Fruit fly (Drosophila melanogaster) whole organism, pupa: ENCODE results near the gene CG16986.

Source experiments
- CG10348 ChIP-seq: fragments of 200-800 bp; sonication (Bioruptor generic); IDR thresholded peaks from 2 replicates; pipeline ENCODE4 v1.3.6; 2022; ENCODE audit warnings: missing biosample characterization, missing genetic modification characterization
- CG13204 ChIP-seq: fragments of 200-800 bp; sonication (Bioruptor generic); optimal IDR thresholded peaks from 2 replicates; lab custom pipeline; 2018; ENCODE audit warnings: missing biosample characterization, mild to moderate bottlenecking, missing genetic modification characterization, moderate library complexity
- CG15710 ChIP-seq: fragments of 200-800 bp; sonication (Bioruptor generic); optimal IDR thresholded peaks from 2 replicates; lab custom pipeline; 2018; ENCODE audit warnings: missing biosample characterization, mild to moderate bottlenecking, missing genetic modification characterization, moderate library complexity
- D1 ChIP-seq: fragments of 200-800 bp; sonication (Bioruptor generic); optimal IDR thresholded peaks from 2 replicates; lab custom pipeline; 2018; ENCODE audit warnings: missing biosample characterization, mild to moderate bottlenecking, missing genetic modification characterization, moderate library complexity
- EcR ChIP-seq: fragments of 200-800 bp; sonication (Bioruptor generic); optimal IDR thresholded peaks from 3 replicates; lab custom pipeline; 2019; ENCODE audit warnings: missing biosample characterization, missing genetic modification characterization, mild to moderate bottlenecking, moderate library complexity, missing genetic modification reagents
- Pif1B ChIP-seq: fragments of 200-800 bp; sonication (Bioruptor generic); optimal IDR thresholded peaks from 3 replicates; lab custom pipeline; 2016; ENCODE audit warnings: missing biosample characterization, missing genetic modification characterization
- fd96Ca ChIP-seq: fragments of 200-800 bp; sonication (Bioruptor generic); IDR thresholded peaks from 3 replicates; pipeline ENCODE4 v1.3.6; 2022; ENCODE audit warnings: missing biosample characterization, missing genetic modification characterization
- rn ChIP-seq: fragments of 200-800 bp; sonication (Bioruptor generic); IDR thresholded peaks from 2 replicates; pipeline ENCODE4 v1.3.6; 2022; ENCODE audit warnings: missing biosample characterization, missing genetic modification characterization

- TF ChIP-seq CG15710 (tag; lab: Kevin White, UChicago) (no peak), fd96Ca (GFP tag; lab: Robert Waterston, UW) (no peak), EcR (no peak), rn (GFP tag; lab: Robert Waterston, UW) (no peak), CG13204 (no peak), CG10348 (GFP tag; lab: Robert Waterston, UW) (no peak), D1 (tag; lab: Kevin White, UChicago) (no peak), Pif1B (GFP tag; lab: Kevin White, UChicago) (no peak)
Observed at dm6 chr3L:2551137-2551676, 48.9 kb upstream of the CG16986 start.
